Worm (Caenorhabditis elegans): ENCODE data around the gene F26F12.2.

The F26F12.2 gene

DNA sequence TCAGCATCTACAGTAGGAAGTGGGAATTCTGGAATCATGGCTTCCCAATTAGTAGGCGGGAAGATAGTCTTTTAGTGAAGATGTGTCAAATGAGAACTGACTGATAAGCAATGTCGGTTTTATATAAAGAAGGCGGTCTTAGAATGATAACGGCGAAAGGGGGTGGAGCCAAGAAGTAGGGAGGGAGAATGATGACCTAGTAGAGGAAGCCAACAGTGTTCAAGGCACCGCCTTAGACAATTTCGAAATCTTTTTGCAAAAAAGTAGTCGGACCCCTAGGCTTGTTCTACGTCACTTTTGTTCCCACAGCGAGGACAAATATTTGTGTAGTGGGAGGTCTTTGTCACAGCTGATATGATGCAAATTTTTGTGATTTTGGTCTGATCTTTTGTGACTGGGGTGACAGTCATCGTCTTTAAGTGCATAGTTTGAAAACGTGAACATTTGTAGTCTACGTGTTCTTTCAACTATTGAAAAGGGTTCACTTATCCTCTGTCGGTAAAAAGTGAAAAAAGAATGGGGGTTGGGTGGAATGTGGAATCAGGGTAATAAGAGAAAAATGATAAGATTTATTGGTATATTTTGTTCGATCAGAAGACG is 25.3 kb downstream of the F26F12.2 start, which contains the start of gene ZC250.4:
TSS of gene ZC250.4 (minus strand) at position 78 of the 600 bp plus-strand sequence.
- TF ChIP-seq elt-3 (tag; optimal IDR thresholded peaks at IDR 0.05) (no peak), nhr-28 (tag; optimal IDR thresholded peaks at IDR 0.05) (no peak), mab-5 (tag; optimal IDR thresholded peaks at IDR 0.05) (no peak), mep-1 (tag; optimal IDR thresholded peaks at IDR 0.05) (no peak), bed-3 (GFP tag; optimal IDR thresholded peaks at IDR 0.05) (no peak), zip-8 (tag; optimal IDR thresholded peaks at IDR 0.05) (no peak), nhr-237 (tag; optimal IDR thresholded peaks at IDR 0.05) (no peak), ceh-43 (GFP tag; optimal IDR thresholded peaks at IDR 0.05) (no peak), unc-120 (tag; optimal IDR thresholded peaks at IDR 0.05; ENCODE audit: poor library complexity, severe bottlenecking) (no peak), mls-2 (tag; optimal IDR thresholded peaks at IDR 0.05) (no peak), nhr-2 (tag; optimal IDR thresholded peaks at IDR 0.05) (no peak), lin-13 (tag; optimal IDR thresholded peaks at IDR 0.05) (no peak), nhr-76 (tag; optimal IDR thresholded peaks at IDR 0.05) (no peak), pha-4 (tag; optimal IDR thresholded peaks at IDR 0.05) (no peak)

- no peak for TF ChIP-seq M03D4.4 (tag; optimal IDR thresholded peaks at IDR 0.05)
- TF ChIP-seq hlh-1 (tag; optimal IDR thresholded peaks at IDR 0.05): no peak
- no peak for TF ChIP-seq cnd-1 (tag; optimal IDR thresholded peaks at IDR 0.05)
- no peak for TF ChIP-seq bed-3 (GFP tag; optimal IDR thresholded peaks at IDR 0.05)
- no peak for TF ChIP-seq snpc-4 (tag; optimal IDR thresholded peaks at IDR 0.05)
- TF ChIP-seq mep-1 (tag; optimal IDR thresholded peaks at IDR 0.05): no peak
- TF ChIP-seq mab-5 (tag; optimal IDR thresholded peaks at IDR 0.05): no peak
- TF ChIP-seq flh-1 (GFP tag; optimal IDR thresholded peaks at IDR 0.05): no peak
- no peak for TF ChIP-seq drap-1 (GFP tag; optimal IDR thresholded peaks at IDR 0.05)
- TF ChIP-seq elt-3 (tag; optimal IDR thresholded peaks at IDR 0.05): no peak
- TF ChIP-seq unc-120 (tag; optimal IDR thresholded peaks at IDR 0.05; ENCODE audit: poor library complexity, severe bottlenecking): no peak
- no peak for TF ChIP-seq nhr-237 (tag; optimal IDR thresholded peaks at IDR 0.05)
- TF ChIP-seq pha-4 (tag; optimal IDR thresholded peaks at IDR 0.05): no peak
- no peak for TF ChIP-seq nhr-2 (tag; optimal IDR thresholded peaks at IDR 0.05)
- TF ChIP-seq mls-2 (tag; optimal IDR thresholded peaks at IDR 0.05): no peak
- TF ChIP-seq ces-1 (GFP tag; optimal IDR thresholded peaks at IDR 0.05): no peak
- no peak for TF ChIP-seq lsy-2 (tag; optimal IDR thresholded peaks at IDR 0.05)
These were observed 32.9 kb downstream of the F26F12.2 start, which contains the start of gene ZC250.5 for ce11 chrV:5805467-5805866. TSS of gene ZC250.5 (plus strand) at chrV:5805767.

- TF ChIP-seq nhr-12 (tag; optimal IDR thresholded peaks at IDR 0.05): no peak
These were observed 39.0 kb downstream of the F26F12.2 start, which contains the start of gene cyn-17 for ce11 chrV:5799373-5799772. TSS of gene cyn-17 (plus strand) at chrV:5799673.

ce11 chrV:5798132-5798531 is 40.3 kb downstream of the F26F12.2 start, which contains the start of gene nstp-3:
TSS of gene nstp-3 (minus strand) at chrV:5798232.
- TF ChIP-seq elt-1 (tag; optimal IDR thresholded peaks at IDR 0.05; ENCODE audit: borderline replicate concordance, insufficient read depth): peak; percentile 9
- no peak for TF ChIP-seq nhr-12 (tag; optimal IDR thresholded peaks at IDR 0.05)
- no peak for TF ChIP-seq nhr-76 (tag; optimal IDR thresholded peaks at IDR 0.05)

DNA sequence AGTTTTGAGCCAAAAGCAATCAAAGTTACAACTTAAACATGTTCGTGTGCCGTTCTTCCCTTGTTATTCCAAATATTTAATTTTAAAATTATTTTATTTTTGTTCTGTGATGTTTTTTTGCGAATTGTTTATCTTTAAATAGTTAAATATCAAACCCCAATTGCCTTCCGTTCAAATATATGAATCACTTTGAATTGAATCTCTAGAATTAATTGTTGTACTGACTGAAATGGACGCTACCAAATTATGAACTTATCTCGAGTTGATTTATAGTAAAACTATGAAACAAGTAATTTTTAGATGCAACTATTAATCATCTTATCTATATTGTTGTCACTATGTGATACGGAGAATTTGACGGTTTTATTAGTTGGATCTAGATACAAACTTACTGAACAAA is 46.4 kb downstream of the F26F12.2 start, which contains the start of gene ZC250.2:
TSS of gene ZC250.2 (plus strand) at position 301 of the 400 bp plus-strand sequence.
- TF ChIP-seq lin-32 (GFP tag; optimal IDR thresholded peaks at IDR 0.05) (no peak), blmp-1 (tag; optimal IDR thresholded peaks at IDR 0.05) (no peak), elt-1 (tag; optimal IDR thresholded peaks at IDR 0.05; ENCODE audit: borderline replicate concordance, insufficient read depth) (no peak), mab-5 (tag; optimal IDR thresholded peaks at IDR 0.05) (no peak), bed-3 (GFP tag; optimal IDR thresholded peaks at IDR 0.05) (no peak), lsy-2 (tag; optimal IDR thresholded peaks at IDR 0.05) (no peak), mls-2 (tag; optimal IDR thresholded peaks at IDR 0.05) (no peak)

- TF ChIP-seq ceh-43 (GFP tag; optimal IDR thresholded peaks at IDR 0.05) (peak; percentile 16), unc-62 (GFP tag; optimal IDR thresholded peaks at IDR 0.05) (peak; percentile 29), ztf-11 (tag; optimal IDR thresholded peaks at IDR 0.05) (no peak), elt-3 (tag; optimal IDR thresholded peaks at IDR 0.05) (no peak), M03D4.4 (tag; optimal IDR thresholded peaks at IDR 0.05) (peak; percentile 50), hlh-1 (tag; optimal IDR thresholded peaks at IDR 0.05) (no peak), pha-4 (tag; optimal IDR thresholded peaks at IDR 0.05) (peak; percentile 36), blmp-1 (tag; optimal IDR thresholded peaks at IDR 0.05) (no peak), mab-5 (tag; optimal IDR thresholded peaks at IDR 0.05) (no peak), drap-1 (GFP tag; optimal IDR thresholded peaks at IDR 0.05) (peak; percentile 71), unc-39 (tag; optimal IDR thresholded peaks at IDR 0.05) (no peak), sem-2 (GFP tag; optimal IDR thresholded peaks at IDR 0.05) (no peak), nhr-76 (tag; optimal IDR thresholded peaks at IDR 0.05) (no peak), nhr-2 (tag; optimal IDR thresholded peaks at IDR 0.05) (no peak), nhr-28 (tag; optimal IDR thresholded peaks at IDR 0.05) (no peak), ces-1 (GFP tag; optimal IDR thresholded peaks at IDR 0.05) (peak; percentile 49), elt-1 (tag; optimal IDR thresholded peaks at IDR 0.05; ENCODE audit: borderline replicate concordance, insufficient read depth) (no peak), zip-8 (tag; optimal IDR thresholded peaks at IDR 0.05) (no peak), lin-32 (GFP tag; optimal IDR thresholded peaks at IDR 0.05) (no peak), bed-3 (GFP tag; optimal IDR thresholded peaks at IDR 0.05) (peak; percentile 23), lsy-2 (tag; optimal IDR thresholded peaks at IDR 0.05) (peak; percentile 72), tbx-8 (GFP tag; optimal IDR thresholded peaks at IDR 0.05) (no peak), nhr-12 (tag; optimal IDR thresholded peaks at IDR 0.05) (no peak), mep-1 (tag; optimal IDR thresholded peaks at IDR 0.05) (peak; percentile 80), flh-1 (GFP tag; optimal IDR thresholded peaks at IDR 0.05) (no peak), nhr-237 (tag; optimal IDR thresholded peaks at IDR 0.05) (peak; percentile 47), ceh-83 (GFP tag; optimal IDR thresholded peaks at IDR 0.05) (no peak)
These were observed 47.7 kb downstream of the F26F12.2 start, which contains the start of the genes nhr-142 and F44E7.9 for ce11 chrV:5790497-5791280. TSS of gene nhr-142 (minus strand) at chrV:5790553. TSS of gene F44E7.9 (plus strand) at chrV:5791230.
